Worm (Caenorhabditis elegans): ENCODE data around the gene pigk-1.

ce11 chrIV:11062984-11063613, 46.7 kb downstream of the pigk-1 start:
- TF ChIP-seq nhr-25 (tag; optimal IDR thresholded peaks at IDR 0.05; ENCODE audit: borderline replicate concordance, insufficient read depth): no peak
- TF ChIP-seq mep-1 (tag; optimal IDR thresholded peaks at IDR 0.05): no peak
- no peak for TF ChIP-seq zfp-2 (tag; optimal IDR thresholded peaks at IDR 0.05)
- TF ChIP-seq pha-4 (GFP tag; IDR thresholded peaks at IDR 0.05): no peak
- no peak for TF ChIP-seq pha-4 (tag; optimal IDR thresholded peaks at IDR 0.05)
- no peak for TF ChIP-seq madf-5 (GFP tag; IDR thresholded peaks at IDR 0.05)
- TF ChIP-seq D1046.2 (GFP tag; IDR thresholded peaks at IDR 0.05): no peak
- TF ChIP-seq lin-38 (GFP tag; IDR thresholded peaks at IDR 0.05): no peak
- no peak for TF ChIP-seq nhr-76 (tag; optimal IDR thresholded peaks at IDR 0.05)
- TF ChIP-seq unc-62 (GFP tag; optimal IDR thresholded peaks at IDR 0.05 in 1 of 2): peak in 1 of 2 experiments; percentile 94
- TF ChIP-seq unc-62 (tag; optimal IDR thresholded peaks at IDR 0.05): no peak
- TF ChIP-seq F26F4.8 (GFP tag; conservative IDR thresholded peaks at IDR 0.05): no peak
- TF ChIP-seq lin-13 (GFP tag; optimal IDR thresholded peaks at IDR 0.05): no peak
- no peak for TF ChIP-seq spr-1 (tag; optimal IDR thresholded peaks at IDR 0.05)
